Fruit fly (Drosophila melanogaster): ENCODE data around the gene cno.

DNA sequence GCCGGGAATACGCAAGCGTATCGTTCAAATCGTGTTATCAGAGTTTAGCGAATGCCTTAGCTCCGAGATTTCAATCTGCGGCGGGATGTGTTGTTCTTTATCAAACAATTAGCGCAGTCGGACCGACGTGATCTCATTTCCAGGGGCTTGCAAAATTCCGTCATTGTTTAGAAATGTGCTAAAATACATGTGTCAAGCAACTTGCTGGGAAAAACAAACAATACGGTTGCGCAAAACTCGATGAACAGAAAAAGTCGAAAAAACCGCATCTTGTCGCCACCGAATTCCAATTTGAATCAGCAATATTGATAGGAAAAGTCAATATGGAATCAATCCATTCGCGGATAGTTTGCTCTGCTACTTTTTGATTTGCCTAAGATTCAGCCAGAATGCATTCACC lies 45.3 kb upstream of the cno start, which contains the start of gene Tim17a2:
- no peak for TF ChIP-seq vri (GFP tag; optimal IDR thresholded peaks at IDR 0.05)
- no peak for TF ChIP-seq CG6854 (GFP tag; optimal IDR thresholded peaks at IDR 0.05)
- TF ChIP-seq fd85E (GFP tag; optimal IDR thresholded peaks at IDR 0.05) = no peak
- TF ChIP-seq CG32006 (GFP tag; optimal IDR thresholded peaks at IDR 0.05) = no peak
- TF ChIP-seq Ets21C (GFP tag; optimal IDR thresholded peaks at IDR 0.05) = no peak
- TF ChIP-seq salr (GFP tag; optimal IDR thresholded peaks at IDR 0.05) = no peak
- TF ChIP-seq fkh (GFP tag; optimal IDR thresholded peaks at IDR 0.05) = no peak
- no peak for TF ChIP-seq ss (GFP tag; optimal IDR thresholded peaks at IDR 0.05)
- TF ChIP-seq CG9139 (GFP tag; optimal IDR thresholded peaks at IDR 0.05) = no peak
- TF ChIP-seq CG8632 (GFP tag; optimal IDR thresholded peaks at IDR 0.05) = no peak
- no peak for TF ChIP-seq Eip78C (GFP tag)
- TF ChIP-seq CG11902 (GFP tag; optimal IDR thresholded peaks at IDR 0.05) = no peak
- TF ChIP-seq CG8119 (GFP tag; IDR thresholded peaks at IDR 0.05) = no peak
- TF ChIP-seq CG31627 (GFP tag; optimal IDR thresholded peaks at IDR 0.05) = no peak
